Worm (Caenorhabditis elegans) whole organism, L1 larva: ENCODE data around the gene B0507.3.

ENCODE experiments used
- C16A3.4 ChIP-seq: fragments of 150-350 bp; optimal IDR thresholded peaks from 2 replicates; lab custom pipeline; 2014; ENCODE audit warnings: missing biosample characterization, missing genetic modification characterization
- ama-1 ChIP-seq: fragments of 150-350 bp; optimal IDR thresholded peaks from 2 replicates; lab custom pipeline; 2014
- ceh-63 ChIP-seq: fragments of 200-800 bp; sonication (Bioruptor generic); optimal IDR thresholded peaks from 2 replicates; lab custom pipeline; 2018; ENCODE audit warnings: mild to moderate bottlenecking, missing genetic modification characterization, missing compliant biosample characterization
- ceh-8 ChIP-seq: fragments of 200-800 bp; sonication (Bioruptor generic); optimal IDR thresholded peaks from 2 replicates; lab custom pipeline; 2018; ENCODE audit warnings: mild to moderate bottlenecking, missing genetic modification characterization, moderate library complexity, missing compliant biosample characterization
- ceh-82 ChIP-seq, 3 experiments: fragments of 150-350 bp in 1 of 3; sonication (generic microtip) in 2 of 3; optimal IDR thresholded peaks; 2 replicates each; lab custom pipeline; 2014 to 2017; ENCODE audit warnings: missing biosample characterization in 3 of 3, missing genetic modification characterization in 3 of 3
- ceh-90 ChIP-seq: sonication (generic microtip); optimal IDR thresholded peaks from 2 replicates; lab custom pipeline; 2016; ENCODE audit warnings: missing genetic modification characterization, missing compliant biosample characterization
- ces-1 ChIP-seq: fragments of 150-350 bp; optimal IDR thresholded peaks from 2 replicates; lab custom pipeline; 2014; ENCODE audit warnings: missing biosample characterization, missing genetic modification reagents, missing genetic modification characterization
- efl-1 ChIP-seq, 4 experiments: fragments of 150-350 bp; optimal IDR thresholded peaks in 3 of 4; peaks in 1 of 4; 1 replicate in 1 of 4; 2 replicates in 3 of 4; lab custom pipeline; 2014; ENCODE audit warnings: missing biosample characterization in 2 of 4, missing genetic modification characterization in 2 of 4, missing genetic modification reagents in 2 of 4
- egl-27 ChIP-seq, 2 experiments: fragments of 150-350 bp in 1 of 2; sonication (generic microtip); optimal IDR thresholded peaks; 3 replicates each; lab custom pipeline; 2017 to 2018; ENCODE audit warnings: missing biosample characterization in 2 of 2, missing genetic modification characterization in 2 of 2, missing genetic modification reagents in 2 of 2
- elt-2 ChIP-seq: sonication (generic microtip); optimal IDR thresholded peaks from 2 replicates; lab custom pipeline; 2016; ENCODE audit warnings: missing genetic modification characterization, mild to moderate bottlenecking, inconsistent platforms, missing compliant biosample characterization, missing genetic modification reagents
- fkh-10 ChIP-seq: sonication (generic microtip); optimal IDR thresholded peaks from 2 replicates; lab custom pipeline; 2017; ENCODE audit warnings: missing biosample characterization, missing genetic modification reagents, missing genetic modification characterization
- fkh-8 ChIP-seq: sonication (generic microtip); optimal IDR thresholded peaks from 2 replicates; lab custom pipeline; 2016; ENCODE audit warnings: mild to moderate bottlenecking, missing genetic modification characterization, missing compliant biosample characterization
- hlh-4 ChIP-seq: sonication (generic microtip); optimal IDR thresholded peaks from 2 replicates; lab custom pipeline; 2016; ENCODE audit warnings: mild to moderate bottlenecking, missing genetic modification characterization, missing compliant biosample characterization
- hpl-2 ChIP-seq: fragments of 150-350 bp; optimal IDR thresholded peaks from 2 replicates; lab custom pipeline; 2014; ENCODE audit warnings: missing biosample characterization, missing genetic modification reagents, missing genetic modification characterization
- irx-1 ChIP-seq: sonication (generic microtip); optimal IDR thresholded peaks from 2 replicates; lab custom pipeline; 2016; ENCODE audit warnings: missing genetic modification characterization, missing compliant biosample characterization
- jun-1 ChIP-seq: fragments of 150-350 bp; optimal IDR thresholded peaks from 2 replicates; lab custom pipeline; 2014; ENCODE audit warnings: missing biosample characterization, missing genetic modification reagents, missing genetic modification characterization
- lin-14 ChIP-seq: fragments of 200-800 bp; sonication (Bioruptor generic); optimal IDR thresholded peaks from 2 replicates; lab custom pipeline; 2018; ENCODE audit warnings: mild to moderate bottlenecking, missing genetic modification characterization, moderate library complexity, missing compliant biosample characterization
- lin-35 ChIP-seq, 2 experiments: fragments of 150-350 bp; optimal IDR thresholded peaks; 2 replicates each; lab custom pipeline; 2014; ENCODE audit warnings: missing biosample characterization in 2 of 2, missing genetic modification characterization in 2 of 2, missing genetic modification reagents in 2 of 2
- lir-3 ChIP-seq: sonication (generic microtip); optimal IDR thresholded peaks from 2 replicates; lab custom pipeline; 2016; ENCODE audit warnings: mild to moderate bottlenecking, missing genetic modification characterization, moderate library complexity, missing compliant biosample characterization; ENCODE audit not compliant: poor library complexity
- lsy-2 ChIP-seq, 2 experiments: fragments of 150-350 bp; optimal IDR thresholded peaks; 2 replicates each; lab custom pipeline; 2014; ENCODE audit warnings: missing biosample characterization in 2 of 2, missing genetic modification characterization in 2 of 2
- mdl-1 ChIP-seq, 2 experiments: fragments of 150-350 bp; optimal IDR thresholded peaks; 2 replicates each; lab custom pipeline; 2014 to 2017; ENCODE audit warnings: missing biosample characterization in 2 of 2, missing genetic modification characterization in 2 of 2, inconsistent platforms in 1 of 2
- mef-2 ChIP-seq: fragments of 150-350 bp; optimal IDR thresholded peaks from 2 replicates; lab custom pipeline; 2014; ENCODE audit warnings: missing biosample characterization, missing genetic modification characterization
- mep-1 ChIP-seq: fragments of 150-350 bp; optimal IDR thresholded peaks from 2 replicates; lab custom pipeline; 2014; ENCODE audit warnings: missing biosample characterization, missing genetic modification characterization
- nhr-19 ChIP-seq: fragments of 200-800 bp; sonication (Bioruptor generic); conservative IDR thresholded peaks from 2 replicates; pipeline ENCODE4 v1.3.6; 2022; ENCODE audit warnings: missing genetic modification characterization, missing compliant biosample characterization
- nhr-20 ChIP-seq: sonication (generic microtip); optimal IDR thresholded peaks from 2 replicates; lab custom pipeline; 2016; ENCODE audit warnings: mild to moderate bottlenecking, missing genetic modification characterization, missing compliant biosample characterization
- nhr-71 ChIP-seq: sonication (generic microtip); optimal IDR thresholded peaks from 2 replicates; lab custom pipeline; 2016; ENCODE audit warnings: mild to moderate bottlenecking, missing genetic modification characterization, moderate library complexity, missing compliant biosample characterization
- nhr-76 ChIP-seq: sonication (generic microtip); optimal IDR thresholded peaks from 2 replicates; lab custom pipeline; 2017; ENCODE audit warnings: missing biosample characterization, missing genetic modification characterization
- nhr-77 ChIP-seq: fragments of 150-350 bp; optimal IDR thresholded peaks from 2 replicates; lab custom pipeline; 2014; ENCODE audit warnings: missing biosample characterization, missing genetic modification characterization
- nhr-84 ChIP-seq: sonication (generic microtip); optimal IDR thresholded peaks from 2 replicates; lab custom pipeline; 2017; ENCODE audit warnings: missing biosample characterization, missing genetic modification characterization
- pax-3 ChIP-seq: fragments of 200-800 bp; sonication (Bioruptor generic); optimal IDR thresholded peaks from 2 replicates; lab custom pipeline; 2018; ENCODE audit warnings: mild to moderate bottlenecking, missing genetic modification characterization, moderate library complexity, missing compliant biosample characterization
- pqm-1 ChIP-seq: sonication (generic microtip); optimal IDR thresholded peaks from 3 replicates; lab custom pipeline; 2017; ENCODE audit warnings: missing biosample characterization, missing genetic modification characterization
- snu-23 ChIP-seq: sonication (generic microtip); optimal IDR thresholded peaks from 2 replicates; lab custom pipeline; 2016; ENCODE audit warnings: missing genetic modification characterization, missing compliant biosample characterization
- sox-4 ChIP-seq: sonication (generic microtip); optimal IDR thresholded peaks from 2 replicates; lab custom pipeline; 2016; ENCODE audit warnings: missing genetic modification characterization, missing compliant biosample characterization
- swsn-7 ChIP-seq: sonication (generic microtip); optimal IDR thresholded peaks from 2 replicates; lab custom pipeline; 2016; ENCODE audit warnings: missing genetic modification characterization, missing compliant biosample characterization
- vab-15 ChIP-seq: sonication (generic microtip); optimal IDR thresholded peaks from 2 replicates; lab custom pipeline; 2017; ENCODE audit warnings: missing genotype, mild to moderate bottlenecking, missing genetic modification characterization, missing compliant biosample characterization
- ztf-4 ChIP-seq: fragments of 150-350 bp; optimal IDR thresholded peaks from 2 replicates; lab custom pipeline; 2014; ENCODE audit warnings: missing biosample characterization, missing genetic modification characterization

The B0507.3 gene

DNA sequence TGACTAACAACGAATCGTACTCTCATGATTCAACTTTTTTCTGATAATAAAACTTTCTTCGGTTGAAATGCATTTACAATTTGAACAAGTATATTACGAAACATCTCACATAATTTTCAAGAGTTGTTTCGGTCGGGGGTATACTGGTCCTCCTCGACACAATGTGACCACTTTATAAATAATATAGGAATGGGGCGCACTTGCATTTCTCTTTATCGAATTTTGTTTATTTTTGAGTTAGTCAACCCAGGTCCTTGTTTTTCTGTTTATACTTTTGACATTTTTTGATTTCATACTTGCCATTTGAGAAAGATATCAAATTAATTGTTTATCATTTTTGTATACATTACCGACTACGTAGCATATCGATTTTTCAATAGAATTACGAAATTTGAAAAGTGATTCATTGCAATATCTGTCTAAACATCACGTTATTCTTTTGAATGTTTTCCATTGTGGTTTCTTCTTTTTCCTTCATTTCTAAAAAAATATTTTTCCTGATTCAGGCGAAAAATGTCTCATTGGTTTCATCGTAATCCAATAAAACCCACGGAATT is 5.2 kb downstream of the B0507.3 start, which contains the start of gene B0507.2 (continued):
- TF ChIP-seq ceh-8 (GFP tag; lab: Kevin White, UChicago) = no peak
- TF ChIP-seq ceh-63 = no peak
- TF ChIP-seq efl-1 (optimal IDR thresholded peaks at IDR 0.05; lab: Kevin White, UChicago) = peak in 1 of 2 experiments; percentile 7
- no peak for TF ChIP-seq efl-1 (GFP tag; optimal IDR thresholded peaks at IDR 0.05 in 1 of 2; lab: Kevin White, UChicago)
- peak; percentile 5 for TF ChIP-seq C16A3.4 (tag; lab: Kevin White, UChicago)
- peak in 1 of 2 experiments; percentile 35 for TF ChIP-seq lsy-2 (tag; optimal IDR thresholded peaks at IDR 0.05; lab: Kevin White, UChicago)
- no peak for TF ChIP-seq nhr-84 (tag; lab: Kevin White, UChicago)
- TF ChIP-seq fkh-10 (GFP tag; lab: Kevin White, UChicago) = no peak
- TF ChIP-seq sox-4 = no peak
- peak; percentile 16 to 24 for TF ChIP-seq lin-35 (GFP tag; optimal IDR thresholded peaks at IDR 0.05; lab: Kevin White, UChicago)
- no peak for TF ChIP-seq ztf-4
- no peak for TF ChIP-seq nhr-77 (tag; lab: Kevin White, UChicago)
- TF ChIP-seq snu-23 (GFP tag; lab: Kevin White, UChicago) = peak; percentile 1
- no peak for TF ChIP-seq pax-3
- no peak for TF ChIP-seq nhr-76 (tag; lab: Kevin White, UChicago)
- no peak for TF ChIP-seq hlh-4 (tag; lab: Kevin White, UChicago)
- no peak for TF ChIP-seq nhr-19 (GFP tag; lab: Robert Waterston, UW)
- TF ChIP-seq nhr-20 = no peak
- TF ChIP-seq ceh-82 (tag; optimal IDR thresholded peaks at IDR 0.05; lab: Kevin White, UChicago) = peak in 1 of 3 experiments; percentile 16
- TF ChIP-seq hpl-2 = no peak
- peak; percentile 1 for TF ChIP-seq nhr-71 (tag; lab: Kevin White, UChicago)
- no peak for TF ChIP-seq jun-1 (tag; lab: Kevin White, UChicago)
- no peak for TF ChIP-seq ama-1
- no peak for TF ChIP-seq vab-15 (tag; lab: Kevin White, UChicago)

DNA sequence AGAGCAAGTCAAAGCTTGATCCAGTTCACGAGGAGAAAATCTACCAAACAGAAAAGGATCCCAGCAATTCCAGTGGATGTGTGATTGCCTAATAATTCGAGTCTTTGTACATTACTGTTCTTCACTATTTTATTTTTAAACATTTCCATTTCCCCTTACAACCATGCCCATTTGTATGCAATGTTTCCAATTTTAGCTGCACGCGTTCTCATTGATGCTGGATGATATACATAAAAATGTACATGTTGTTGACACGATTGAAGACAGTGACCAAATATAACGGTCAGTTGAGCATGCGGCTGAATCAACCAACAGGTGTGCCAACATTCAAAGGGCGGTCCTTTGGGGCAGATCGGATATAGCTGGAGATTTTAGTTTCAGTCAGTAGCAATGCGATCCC is 7.6 kb downstream of the B0507.3 start, which contains the start of gene B0507.1:
Gene B0507.1 (plus strand): TSS at position 301 of the 400 bp plus-strand sequence.
- no peak for TF ChIP-seq ces-1 (GFP tag; lab: Kevin White, UChicago)
- TF ChIP-seq ceh-8 (GFP tag; lab: Kevin White, UChicago) = no peak
- no peak for TF ChIP-seq mdl-1 (tag; optimal IDR thresholded peaks at IDR 0.05; lab: Kevin White, UChicago)
- TF ChIP-seq C16A3.4 (tag; lab: Kevin White, UChicago) = no peak
- TF ChIP-seq snu-23 (GFP tag; lab: Kevin White, UChicago) = no peak
- no peak for TF ChIP-seq irx-1 (tag; lab: Kevin White, UChicago)
- TF ChIP-seq mep-1 (tag; lab: Kevin White, UChicago) = no peak
- no peak for TF ChIP-seq nhr-77 (tag; lab: Kevin White, UChicago)
- no peak for TF ChIP-seq swsn-7 (tag; lab: Kevin White, UChicago)
- no peak for TF ChIP-seq ceh-90 (tag; lab: Kevin White, UChicago)
- TF ChIP-seq ceh-63 = no peak
- no peak for TF ChIP-seq lir-3
- TF ChIP-seq pqm-1 = no peak
- TF ChIP-seq mef-2 = no peak

DNA sequence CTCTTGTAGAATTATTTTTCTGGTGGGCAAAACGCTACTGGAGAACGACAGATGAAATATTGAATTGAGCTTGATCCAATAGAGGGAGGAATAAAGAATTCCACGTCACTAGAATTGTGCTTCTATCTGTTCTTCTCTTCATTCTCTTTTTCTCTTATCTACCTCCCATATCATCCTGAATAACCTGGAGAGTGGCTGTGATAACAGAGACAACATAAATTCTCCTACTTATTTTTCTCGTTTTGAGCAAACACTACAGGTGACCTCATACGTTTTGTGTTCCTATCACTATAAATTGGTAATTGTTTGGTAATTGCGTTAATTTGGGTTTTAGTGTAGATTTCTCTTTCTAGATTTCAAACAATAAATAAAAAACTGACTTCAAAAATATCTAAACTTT is 12.5 kb downstream of the B0507.3 start:
- TF ChIP-seq elt-2 (tag; lab: Kevin White, UChicago) (peak; percentile 17), lin-14 (GFP tag; lab: Kevin White, UChicago) (peak; percentile 2), efl-1 (optimal IDR thresholded peaks at IDR 0.05; lab: Kevin White, UChicago) (no peak), efl-1 (GFP tag; optimal IDR thresholded peaks at IDR 0.05 in 1 of 2; lab: Kevin White, UChicago) (peak in 1 of 2 experiments; percentile 34), fkh-10 (GFP tag; lab: Kevin White, UChicago) (no peak), fkh-8 (tag; lab: Kevin White, UChicago) (no peak), pqm-1 (peak; percentile 63)

DNA sequence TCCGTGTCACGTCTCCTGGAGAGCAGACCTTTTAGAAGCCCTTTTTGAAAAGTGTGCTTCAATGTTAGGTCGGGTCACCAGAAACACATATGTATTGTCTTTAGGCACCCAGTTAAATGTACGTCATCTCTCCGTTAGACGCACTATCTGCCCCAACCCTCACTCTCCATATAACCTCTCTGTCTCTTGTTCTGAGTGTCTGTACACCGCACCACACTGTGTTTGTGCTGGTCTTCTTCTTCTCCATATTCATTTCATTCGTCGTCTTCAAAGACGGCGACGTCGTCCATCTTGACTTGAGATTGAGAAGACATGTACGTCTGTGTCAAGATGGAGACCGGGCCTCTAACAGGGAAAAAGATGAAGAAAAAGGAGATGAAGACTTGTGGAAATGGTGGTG is 13.4 kb downstream of the B0507.3 start:
- no peak for TF ChIP-seq egl-27 (tag; optimal IDR thresholded peaks at IDR 0.05; lab: Kevin White, UChicago)
- peak; percentile 1 for TF ChIP-seq nhr-20
- peak; percentile 13 for TF ChIP-seq lin-14 (GFP tag; lab: Kevin White, UChicago)
- peak; percentile 39 for TF ChIP-seq mep-1 (tag; lab: Kevin White, UChicago)
- TF ChIP-seq, all 84 proteins: peak for 3
